Fruit fly (Drosophila melanogaster) whole organism, embryonic: ENCODE results near the gene Nepl3.

Experiments
- Aef1 ChIP-seq: fragments of 200-800 bp; sonication (Bioruptor generic); IDR thresholded peaks from 3 replicates; pipeline ENCODE4 v1.3.6; 2022; ENCODE audit warnings: missing biosample characterization, missing genetic modification characterization
- Antp ChIP-seq: fragments of 200-800 bp; sonication (Bioruptor generic); optimal IDR thresholded peaks from 3 replicates; lab custom pipeline; 2016; ENCODE audit warnings: missing biosample characterization, missing genetic modification characterization
- CG10147 ChIP-seq: fragments of 200-800 bp; sonication (Bioruptor generic); optimal IDR thresholded peaks from 2 replicates; lab custom pipeline; 2019; ENCODE audit warnings: missing biosample characterization, mild to moderate bottlenecking, missing genetic modification characterization, moderate library complexity
- CG10209 ChIP-seq: fragments of 200-800 bp; sonication (Bioruptor generic); optimal IDR thresholded peaks from 3 replicates; lab custom pipeline; 2017; ENCODE audit warnings: missing biosample characterization, mild to moderate bottlenecking, missing genetic modification characterization, missing genetic modification reagents
- CG10267 ChIP-seq: fragments of 200-800 bp; sonication (Bioruptor generic); optimal IDR thresholded peaks from 2 replicates; lab custom pipeline; 2018; ENCODE audit warnings: missing biosample characterization, mild to moderate bottlenecking, missing genetic modification characterization, moderate library complexity
- CG11085 ChIP-seq: fragments of 200-800 bp; sonication (Bioruptor generic); IDR thresholded peaks from 2 replicates; pipeline ENCODE4 v1.3.6; 2022; ENCODE audit warnings: missing biosample characterization, missing genetic modification characterization
- CG12659 ChIP-seq: fragments of 200-800 bp; sonication (Bioruptor generic); optimal IDR thresholded peaks from 3 replicates; lab custom pipeline; 2017; ENCODE audit warnings: mild to moderate bottlenecking, missing biosample characterization, missing genetic modification reagents, missing genetic modification characterization
- CG13296 ChIP-seq: fragments of 200-800 bp; sonication (Bioruptor generic); optimal IDR thresholded peaks from 3 replicates; lab custom pipeline; 2018; ENCODE audit warnings: missing biosample characterization, mild to moderate bottlenecking, missing genetic modification characterization
- CG13775 ChIP-seq: fragments of 200-800 bp; sonication (Bioruptor generic); optimal IDR thresholded peaks from 3 replicates; lab custom pipeline; 2017; ENCODE audit warnings: missing biosample characterization, mild to moderate bottlenecking, missing genetic modification characterization
- CG14014 ChIP-seq: fragments of 200-800 bp; sonication (Bioruptor generic); IDR thresholded peaks from 2 replicates; pipeline ENCODE4 v1.3.6; 2022; ENCODE audit warnings: missing biosample characterization, missing genetic modification characterization
- CG14860 ChIP-seq: fragments of 200-800 bp; sonication (Bioruptor generic); IDR thresholded peaks from 3 replicates; pipeline ENCODE4 v1.3.6; 2022; ENCODE audit warnings: missing biosample characterization, missing genetic modification characterization; ENCODE audit not compliant: partially characterized antibody
- CG15479 ChIP-seq: fragments of 200-800 bp; sonication (Bioruptor generic); optimal IDR thresholded peaks from 3 replicates; lab custom pipeline; 2019; ENCODE audit warnings: missing biosample characterization, mild to moderate bottlenecking, missing genetic modification characterization, moderate library complexity
- CG17359 ChIP-seq: fragments of 200-800 bp; sonication (Bioruptor generic); optimal IDR thresholded peaks from 3 replicates; lab custom pipeline; 2018; ENCODE audit warnings: missing biosample characterization, mild to moderate bottlenecking, missing genetic modification characterization, moderate library complexity
- CG18619 ChIP-seq: fragments of 200-800 bp; sonication (Bioruptor generic); optimal IDR thresholded peaks from 3 replicates; lab custom pipeline; 2017; ENCODE audit warnings: missing biosample characterization, mild to moderate bottlenecking, missing genetic modification characterization
- CG2199 ChIP-seq: fragments of 200-800 bp; sonication (Bioruptor generic); IDR thresholded peaks from 3 replicates; pipeline ENCODE4 v1.3.6; 2022; ENCODE audit warnings: missing biosample characterization, missing genetic modification characterization
- CG4282 ChIP-seq: fragments of 200-800 bp; sonication (Bioruptor generic); optimal IDR thresholded peaks from 2 replicates; lab custom pipeline; 2016; ENCODE audit warnings: missing biosample characterization, missing genetic modification characterization
- CG4360 ChIP-seq: fragments of 200-800 bp; sonication (Bioruptor generic); IDR thresholded peaks from 2 replicates; pipeline ENCODE4 v1.3.6; 2022; ENCODE audit warnings: missing biosample characterization, missing genetic modification characterization
- CG4854 ChIP-seq: fragments of 200-800 bp; sonication (Bioruptor generic); optimal IDR thresholded peaks from 2 replicates; lab custom pipeline; 2016; ENCODE audit warnings: missing biosample characterization, missing genetic modification characterization, inconsistent platforms
- CG6175 ChIP-seq: fragments of 200-800 bp; sonication (Bioruptor generic); IDR thresholded peaks from 3 replicates; pipeline ENCODE4 v1.3.6; 2022; ENCODE audit warnings: missing biosample characterization, missing genetic modification characterization
- CG7271 ChIP-seq: fragments of 200-800 bp; sonication (Bioruptor generic); optimal IDR thresholded peaks from 2 replicates; lab custom pipeline; 2018; ENCODE audit warnings: missing biosample characterization, mild to moderate bottlenecking, missing genetic modification characterization, moderate library complexity
- CG7786 ChIP-seq: fragments of 200-800 bp; sonication (Bioruptor generic); optimal IDR thresholded peaks from 2 replicates; lab custom pipeline; 2016; ENCODE audit warnings: missing biosample characterization, missing genetic modification characterization
- CHES-1-like ChIP-seq: fragments of 200-800 bp; sonication (Bioruptor generic); optimal IDR thresholded peaks from 2 replicates; lab custom pipeline; 2016; ENCODE audit warnings: missing biosample characterization, missing genetic modification characterization
- Dbx ChIP-seq: fragments of 200-800 bp; sonication (Bioruptor generic); IDR thresholded peaks from 3 replicates; pipeline ENCODE4 v1.3.6; 2022; ENCODE audit warnings: missing biosample characterization, missing genetic modification characterization
- Doc2 ChIP-seq: fragments of 200-800 bp; sonication (Bioruptor generic); IDR thresholded peaks from 2 replicates; pipeline ENCODE4 v1.3.6; 2022; ENCODE audit warnings: missing biosample characterization, missing genetic modification characterization
- Dp ChIP-seq: fragments of 200-800 bp; sonication (Bioruptor generic); optimal IDR thresholded peaks from 2 replicates; lab custom pipeline; 2018; ENCODE audit warnings: missing biosample characterization, mild to moderate bottlenecking, missing genetic modification characterization, moderate library complexity
- Ets97D ChIP-seq: fragments of 200-800 bp; sonication (Bioruptor generic); optimal IDR thresholded peaks from 3 replicates; lab custom pipeline; 2016; ENCODE audit warnings: missing biosample characterization, missing genetic modification characterization
- Fer3 ChIP-seq: fragments of 200-800 bp; sonication (Bioruptor generic); optimal IDR thresholded peaks from 2 replicates; lab custom pipeline; 2018; ENCODE audit warnings: missing biosample characterization, mild to moderate bottlenecking, missing genetic modification characterization, moderate library complexity
- Hand ChIP-seq: fragments of 200-800 bp; sonication (Bioruptor generic); optimal IDR thresholded peaks from 2 replicates; lab custom pipeline; 2017; ENCODE audit warnings: mild to moderate bottlenecking, missing biosample characterization, missing genetic modification reagents, missing genetic modification characterization
- Hr39 ChIP-seq: fragments of >200 bp; optimal IDR thresholded peaks from 2 replicates; lab custom pipeline; 2017
- Kr ChIP-seq: fragments of 200-800 bp; sonication (Bioruptor generic); optimal IDR thresholded peaks from 2 replicates; lab custom pipeline; 2017; ENCODE audit warnings: missing biosample characterization, mild to moderate bottlenecking, missing genetic modification characterization
- Mrtf ChIP-seq: fragments of 200-800 bp; sonication (Bioruptor generic); IDR thresholded peaks from 3 replicates; pipeline ENCODE4 v1.3.6; 2022; ENCODE audit warnings: missing biosample characterization, missing genetic modification characterization
- Myb ChIP-seq: fragments of 200-800 bp; sonication (Bioruptor generic); optimal IDR thresholded peaks from 2 replicates; lab custom pipeline; 2016; ENCODE audit warnings: missing biosample characterization, missing genetic modification characterization
- Nf-YB ChIP-seq: fragments of 200-800 bp; sonication (Bioruptor generic); optimal IDR thresholded peaks from 3 replicates; lab custom pipeline; 2019; ENCODE audit warnings: missing biosample characterization, mild to moderate bottlenecking, missing genetic modification characterization, moderate library complexity
- Ptx1 ChIP-seq: fragments of 200-800 bp; sonication (Bioruptor generic); IDR thresholded peaks from 2 replicates; pipeline ENCODE4 v1.3.6; 2022; ENCODE audit warnings: missing biosample characterization, missing genetic modification characterization
- Sox100B ChIP-seq: fragments of 200-800 bp; sonication (Bioruptor generic); optimal IDR thresholded peaks from 3 replicates; lab custom pipeline; 2018; ENCODE audit warnings: missing biosample characterization, mild to moderate bottlenecking, missing genetic modification characterization
- Tbp ChIP-seq: fragments of >200 bp; optimal IDR thresholded peaks from 2 replicates; lab custom pipeline; 2018; ENCODE audit warnings: missing biosample characterization, missing genetic modification characterization
- al ChIP-seq: fragments of 200-800 bp; sonication (Bioruptor generic); IDR thresholded peaks from 2 replicates; pipeline ENCODE4 v1.3.6; 2022; ENCODE audit warnings: missing biosample characterization, missing genetic modification characterization
- btn ChIP-seq: fragments of 200-800 bp; sonication (Bioruptor generic); optimal IDR thresholded peaks from 2 replicates; lab custom pipeline; 2016; ENCODE audit warnings: missing biosample characterization, missing genetic modification characterization
- crp ChIP-seq, 2 experiments: fragments of 200-800 bp; sonication (Bioruptor generic); optimal IDR thresholded peaks; 2 replicates in 1 of 2; 3 replicates in 1 of 2; lab custom pipeline; 2017; ENCODE audit warnings: missing biosample characterization in 2 of 2, missing genetic modification characterization in 2 of 2, mild to moderate bottlenecking in 1 of 2, moderate library complexity in 1 of 2
- da ChIP-seq: fragments of 200-800 bp; sonication (Bioruptor generic); optimal IDR thresholded peaks from 2 replicates; lab custom pipeline; 2016; ENCODE audit warnings: missing biosample characterization, missing genetic modification characterization
- ems ChIP-seq: fragments of 200-800 bp; sonication (Bioruptor generic); optimal IDR thresholded peaks from 3 replicates; lab custom pipeline; 2016; ENCODE audit warnings: missing biosample characterization, missing genetic modification characterization
- h ChIP-seq: fragments of >200 bp; optimal IDR thresholded peaks from 2 replicates; lab custom pipeline; 2017
- mld ChIP-seq: fragments of 200-800 bp; sonication (Bioruptor generic); IDR thresholded peaks from 3 replicates; pipeline ENCODE4 v1.3.6; 2022; ENCODE audit warnings: missing biosample characterization, missing genetic modification characterization; ENCODE audit not compliant: partially characterized antibody
- nau ChIP-seq: fragments of 200-800 bp; sonication (Bioruptor generic); optimal IDR thresholded peaks from 3 replicates; lab custom pipeline; 2017; ENCODE audit warnings: missing biosample characterization, mild to moderate bottlenecking, missing genetic modification characterization, missing genetic modification reagents
- odd ChIP-seq: fragments of 200-800 bp; sonication (Bioruptor generic); optimal IDR thresholded peaks from 2 replicates; lab custom pipeline; 2017; ENCODE audit warnings: missing biosample characterization, mild to moderate bottlenecking, missing genetic modification characterization
- peb ChIP-seq: fragments of 200-800 bp; sonication (Bioruptor generic); IDR thresholded peaks from 2 replicates; pipeline ENCODE4 v1.3.6; 2022; ENCODE audit warnings: missing biosample characterization, missing genetic modification characterization
- shn ChIP-seq: fragments of 200-800 bp; sonication (Bioruptor generic); optimal IDR thresholded peaks from 3 replicates; lab custom pipeline; 2016; ENCODE audit warnings: missing biosample characterization, missing genetic modification characterization
- slp2 ChIP-seq: fragments of 200-800 bp; sonication (Bioruptor generic); optimal IDR thresholded peaks from 2 replicates; lab custom pipeline; 2016; ENCODE audit warnings: missing biosample characterization, missing genetic modification characterization
- tio ChIP-seq: fragments of 200-800 bp; sonication (Bioruptor generic); optimal IDR thresholded peaks from 2 replicates; lab custom pipeline; 2017; ENCODE audit warnings: missing biosample characterization, missing genetic modification characterization, inconsistent platforms
- wek ChIP-seq: fragments of 200-800 bp; sonication (Bioruptor generic); optimal IDR thresholded peaks from 3 replicates; lab custom pipeline; 2018; ENCODE audit warnings: missing biosample characterization, mild to moderate bottlenecking, missing genetic modification characterization, moderate library complexity
- yki ChIP-seq: fragments of >200 bp; optimal IDR thresholded peaks from 3 replicates; lab custom pipeline; 2018

Nepl3 gene

DNA sequence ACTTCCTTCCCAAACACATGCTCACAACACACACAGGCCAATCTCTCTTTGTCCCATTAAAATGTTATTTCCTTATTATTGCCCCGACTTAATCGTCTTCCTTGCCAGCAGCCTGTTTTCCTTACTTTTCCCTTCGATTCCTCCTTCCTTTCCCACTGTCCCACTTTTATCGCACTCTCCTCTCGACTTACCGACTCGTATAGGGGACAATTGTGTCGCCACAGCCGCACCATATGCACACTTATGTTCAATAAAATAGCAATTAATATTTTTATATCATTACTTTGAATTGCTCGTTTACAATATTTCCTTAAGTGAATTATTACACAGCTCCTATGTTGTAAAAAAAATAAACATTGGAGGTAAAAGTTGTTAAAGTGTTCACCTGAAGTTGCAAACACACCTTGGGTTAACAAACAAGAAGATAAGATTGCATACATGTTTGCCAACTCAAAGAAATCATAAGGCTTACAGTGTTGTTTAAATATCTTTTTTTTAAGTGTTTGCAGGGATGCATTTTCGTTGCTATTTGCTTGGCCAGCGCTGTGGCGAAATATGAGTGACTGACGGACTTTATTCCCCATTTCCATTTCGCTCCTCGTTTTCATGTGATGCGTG, 29.0 kb upstream of the Nepl3 start (continued):
- TF ChIP-seq Hand (GFP tag; lab: Kevin White, UChicago) = peak; percentile 65
- TF ChIP-seq CG14860 = no peak
- peak; percentile 51 for TF ChIP-seq shn (GFP tag; lab: Kevin White, UChicago)
- TF ChIP-seq Ets97D (GFP tag; lab: Kevin White, UChicago) = peak; percentile 38
- TF ChIP-seq Doc2 (GFP tag; lab: Robert Waterston, UW) = no peak
- peak; percentile 76 for TF ChIP-seq CG18619 (GFP tag; lab: Kevin White, UChicago)
- TF ChIP-seq yki (lab: Kevin White, UChicago) = no peak
- TF ChIP-seq CG11085 (GFP tag; lab: Robert Waterston, UW) = 0 out of 2 replicates have a peak, but pooled peaks have one; percentile 7
- TF ChIP-seq ems = peak; percentile 63
- peak; percentile 72 for TF ChIP-seq CG13775
- peak; percentile 42 for TF ChIP-seq da
- peak; percentile 77 for TF ChIP-seq CG12659 (GFP tag; lab: Kevin White, UChicago)
- TF ChIP-seq Mrtf = no peak; the same call in 2 of the 3 replicates
- TF ChIP-seq mld (GFP tag; lab: Robert Waterston, UW) = no peak
- TF ChIP-seq al (GFP tag; lab: Robert Waterston, UW) = no peak; the same call in 1 of the 2 replicates
- TF ChIP-seq Dp (GFP tag; lab: Kevin White, UChicago) = no peak
- 0 out of 2 replicates have a peak, but pooled peaks have one; percentile 19 for TF ChIP-seq CG4360 (GFP tag; lab: Robert Waterston, UW)
- no peak for TF ChIP-seq CG7271 (tag; lab: Kevin White, UChicago)
- TF ChIP-seq Hr39 (lab: Kevin White, UChicago) = no peak
- TF ChIP-seq Dbx (GFP tag; lab: Robert Waterston, UW) = no peak; the same call in 2 of the 3 replicates
- peak; percentile 86 for TF ChIP-seq nau (GFP tag; lab: Kevin White, UChicago)
- TF ChIP-seq Nf-YB (GFP tag; lab: Kevin White, UChicago) = peak; percentile 66
- TF ChIP-seq peb (GFP tag; lab: Robert Waterston, UW) = no peak
- TF ChIP-seq CG15479 = peak; percentile 22
- TF ChIP-seq CG10209 (GFP tag; lab: Kevin White, UChicago) = peak; percentile 85
- TF ChIP-seq Kr (GFP tag; lab: Kevin White, UChicago) = no peak
- TF ChIP-seq Ptx1 (GFP tag; lab: Robert Waterston, UW) = peak; percentile 72
- TF ChIP-seq btn (GFP tag; lab: Kevin White, UChicago) = peak; percentile 33
- TF ChIP-seq Tbp (GFP tag; lab: Kevin White, UChicago) = no peak
- TF ChIP-seq CG10147 = peak; percentile 77
- no peak for TF ChIP-seq CG4282 (GFP tag; lab: Kevin White, UChicago)
- TF ChIP-seq crp (GFP tag; optimal IDR thresholded peaks at IDR 0.05; lab: Kevin White, UChicago) = peak in 1 of 2 experiments; percentile 14
- TF ChIP-seq CG13296 (GFP tag; lab: Kevin White, UChicago) = peak; percentile 85
- TF ChIP-seq slp2 (GFP tag; lab: Kevin White, UChicago) = no peak
- peak; percentile 77 for TF ChIP-seq CG10267
- TF ChIP-seq CG2199 = no peak
- peak; percentile 49; the same call in 2 of the 3 replicates for TF ChIP-seq Aef1
- TF ChIP-seq Antp (GFP tag; lab: Kevin White, UChicago) = peak; percentile 60
- TF ChIP-seq Fer3 = peak; percentile 71
- TF ChIP-seq h (lab: Kevin White, UChicago) = no peak
- peak; percentile 85 for TF ChIP-seq odd (GFP tag; lab: Kevin White, UChicago)
- peak; percentile 87 for TF ChIP-seq tio
- TF ChIP-seq CG7786 (GFP tag; lab: Kevin White, UChicago) = peak; percentile 60
- peak; percentile 64 for TF ChIP-seq CG14014
- TF ChIP-seq Sox100B = peak; percentile 89
- TF ChIP-seq CG17359 = peak; percentile 87
- TF ChIP-seq wek (GFP tag; lab: Kevin White, UChicago) = peak; percentile 59
- no peak for TF ChIP-seq CG6175
- peak; percentile 68 for TF ChIP-seq CG4854 (GFP tag; lab: Kevin White, UChicago)
- TF ChIP-seq CHES-1-like (GFP tag; lab: Kevin White, UChicago) = peak; percentile 39
- peak; percentile 41 for TF ChIP-seq Myb (GFP tag; lab: Kevin White, UChicago)
